Worm (Caenorhabditis elegans) whole organism, L4 larva: ENCODE results near the gene cec-4.

Source experiments
- F49E8.2 ChIP-seq: sonication (generic microtip); optimal IDR thresholded peaks from 2 replicates; lab custom pipeline; 2016; ENCODE audit warnings: missing compliant biosample characterization, mild to moderate bottlenecking, missing genetic modification characterization, borderline replicate concordance
- T20F7.1 ChIP-seq: fragments of 200-800 bp; sonication (Bioruptor generic); optimal IDR thresholded peaks from 2 replicates; lab custom pipeline; 2018; ENCODE audit warnings: mild to moderate bottlenecking, missing genetic modification characterization, missing compliant biosample characterization
- Y48G9A.11 ChIP-seq: fragments of 200-800 bp; sonication (Bioruptor generic); IDR thresholded peaks from 2 replicates; pipeline ENCODE4 v1.3.6; 2022; ENCODE audit warnings: missing genetic modification reagents, missing genetic modification characterization, missing compliant biosample characterization
- ZK546.5 ChIP-seq, 2 experiments: sonication (generic microtip); optimal IDR thresholded peaks; 2 replicates each; lab custom pipeline; 2017; ENCODE audit warnings: missing biosample characterization in 2 of 2, missing genetic modification characterization in 2 of 2
- aly-2 ChIP-seq: sonication (generic microtip); optimal IDR thresholded peaks from 2 replicates; lab custom pipeline; 2018; ENCODE audit warnings: missing biosample characterization, missing genetic modification characterization
- ama-1 ChIP-seq: fragments of 150-350 bp; optimal IDR thresholded peaks from 2 replicates; lab custom pipeline; 2014; ENCODE audit warnings: inconsistent platforms, mixed read lengths
- arid-1 ChIP-seq: fragments of 200-800 bp; sonication (Bioruptor generic); conservative IDR thresholded peaks from 2 replicates; pipeline ENCODE4 v1.3.6; 2022; ENCODE audit warnings: missing genetic modification reagents, missing genetic modification characterization, missing compliant biosample characterization
- ceh-32 ChIP-seq: sonication (generic microtip); optimal IDR thresholded peaks from 2 replicates; lab custom pipeline; 2016; ENCODE audit warnings: mild to moderate bottlenecking, missing genetic modification characterization, missing compliant biosample characterization; ENCODE audit not compliant: poor library complexity
- ceh-44 ChIP-seq: fragments of 200-800 bp; sonication (Bioruptor generic); IDR thresholded peaks from 2 replicates; pipeline ENCODE4 v1.3.6; 2022; ENCODE audit warnings: missing genetic modification reagents, missing genetic modification characterization, missing compliant biosample characterization
- ces-1 ChIP-seq: fragments of 150-350 bp; sonication (generic microtip); optimal IDR thresholded peaks from 4 replicates; lab custom pipeline; 2014; ENCODE audit warnings: missing biosample characterization, missing genetic modification reagents, missing genetic modification characterization
- ctbp-1 ChIP-seq: fragments of 200-800 bp; sonication (Bioruptor generic); IDR thresholded peaks from 2 replicates; pipeline ENCODE4 v1.3.6; 2022; ENCODE audit warnings: missing genetic modification reagents, missing genetic modification characterization, missing compliant biosample characterization
- daf-19 ChIP-seq: fragments of 200-800 bp; sonication (Bioruptor generic); conservative IDR thresholded peaks from 2 replicates; pipeline ENCODE4 v1.3.6; 2022; ENCODE audit warnings: missing genetic modification characterization, missing compliant biosample characterization
- dmd-9 ChIP-seq: fragments of 200-800 bp; sonication (Bioruptor generic); IDR thresholded peaks from 2 replicates; pipeline ENCODE4 v1.3.6; 2022; ENCODE audit warnings: missing genetic modification reagents, missing genetic modification characterization, missing compliant biosample characterization
- dpl-1 ChIP-seq: fragments of 150-350 bp; optimal IDR thresholded peaks from 2 replicates; lab custom pipeline; 2014; ENCODE audit warnings: missing biosample characterization, missing genetic modification reagents, missing genetic modification characterization
- egl-27 ChIP-seq: sonication (generic microtip); optimal IDR thresholded peaks from 3 replicates; lab custom pipeline; 2017; ENCODE audit warnings: missing biosample characterization, missing genetic modification reagents, missing genetic modification characterization
- hmg-1.1 ChIP-seq: fragments of 200-800 bp; sonication (Bioruptor generic); IDR thresholded peaks from 2 replicates; pipeline ENCODE4 v1.3.6; 2022; ENCODE audit warnings: missing genetic modification reagents, missing genetic modification characterization, missing compliant biosample characterization
- lin-13 ChIP-seq: fragments of 150-350 bp; optimal IDR thresholded peaks from 2 replicates; lab custom pipeline; 2014; ENCODE audit warnings: missing biosample characterization, missing genetic modification reagents, missing genetic modification characterization
- lin-15B ChIP-seq: fragments of 150-350 bp; sonication (generic microtip); optimal IDR thresholded peaks from 3 replicates; lab custom pipeline; 2014; ENCODE audit warnings: missing biosample characterization, missing genetic modification characterization
- lin-38 ChIP-seq: fragments of 200-800 bp; sonication (Bioruptor generic); IDR thresholded peaks from 2 replicates; pipeline ENCODE4 v1.3.6; 2022; ENCODE audit warnings: missing genetic modification reagents, missing genetic modification characterization, missing compliant biosample characterization
- lin-39 ChIP-seq: fragments of 150-350 bp; optimal IDR thresholded peaks from 2 replicates; lab custom pipeline; 2014; ENCODE audit warnings: missing biosample characterization, missing genetic modification reagents, missing genetic modification characterization
- madf-5 ChIP-seq, 2 experiments: fragments of 200-800 bp; sonication (Bioruptor generic); IDR thresholded peaks; 2 replicates each; pipeline ENCODE4 v1.3.6; 2022; ENCODE audit warnings: missing compliant biosample characterization in 2 of 2, missing genetic modification characterization in 2 of 2
- mdl-1 ChIP-seq, 2 experiments: fragments of 150-350 bp in 1 of 2; sonication (generic microtip) in 1 of 2; optimal IDR thresholded peaks; 2 replicates each; lab custom pipeline; 2014 to 2017; ENCODE audit warnings: missing biosample characterization in 2 of 2, missing genetic modification characterization in 2 of 2
- mes-2 ChIP-seq: sonication (generic microtip); optimal IDR thresholded peaks from 2 replicates; lab custom pipeline; 2016; ENCODE audit warnings: missing genotype, mild to moderate bottlenecking, missing genetic modification characterization, missing compliant biosample characterization; ENCODE audit not compliant: poor library complexity, severe bottlenecking
- mxl-3 ChIP-seq: fragments of 200-800 bp; sonication (Bioruptor generic); optimal IDR thresholded peaks from 2 replicates; lab custom pipeline; 2018; ENCODE audit warnings: mild to moderate bottlenecking, missing genetic modification characterization, missing compliant biosample characterization
- nhr-111 ChIP-seq: fragments of 200-800 bp; sonication (Bioruptor generic); optimal IDR thresholded peaks from 2 replicates; lab custom pipeline; 2018; ENCODE audit warnings: mild to moderate bottlenecking, missing genetic modification characterization, missing compliant biosample characterization
- nhr-25 ChIP-seq: sonication (generic microtip); optimal IDR thresholded peaks from 2 replicates; lab custom pipeline; 2017; ENCODE audit warnings: missing genetic modification characterization, mild to moderate bottlenecking, missing compliant biosample characterization, antibody characterized with exemption, moderate library complexity, borderline replicate concordance; ENCODE audit not compliant: insufficient read depth
- nhr-28 ChIP-seq: fragments of 150-350 bp; optimal IDR thresholded peaks from 2 replicates; lab custom pipeline; 2014; ENCODE audit warnings: missing biosample characterization, missing genetic modification characterization
- nhr-42 ChIP-seq: fragments of 200-800 bp; sonication (Bioruptor generic); IDR thresholded peaks from 2 replicates; pipeline ENCODE4 v1.3.6; 2022; ENCODE audit warnings: missing genetic modification characterization, missing compliant biosample characterization
- nhr-48 ChIP-seq: sonication (generic microtip); optimal IDR thresholded peaks from 2 replicates; lab custom pipeline; 2016; ENCODE audit warnings: mild to moderate bottlenecking, missing genetic modification characterization, missing compliant biosample characterization
- nhr-6 ChIP-seq: fragments of 150-350 bp; optimal IDR thresholded peaks from 2 replicates; lab custom pipeline; 2014; ENCODE audit warnings: missing biosample characterization, missing genetic modification characterization
- nhr-77 ChIP-seq: fragments of 150-350 bp; optimal IDR thresholded peaks from 2 replicates; lab custom pipeline; 2014; ENCODE audit warnings: missing biosample characterization, missing genetic modification characterization
- pha-4 ChIP-seq, 2 experiments: fragments of 150-350 bp in 1 of 2; fragments of 200-800 bp in 1 of 2; sonication (Bioruptor generic) in 1 of 2; IDR thresholded peaks in 1 of 2; optimal IDR thresholded peaks in 1 of 2; 2 replicates each; pipeline versions ENCODE4 v1.3.6 to Lab custom; 2014 to 2022; ENCODE audit warnings: missing genetic modification characterization in 2 of 2, missing genetic modification reagents in 2 of 2, missing biosample characterization in 1 of 2, missing compliant biosample characterization in 1 of 2
- saeg-2 ChIP-seq: fragments of 200-800 bp; sonication (Bioruptor generic); IDR thresholded peaks from 2 replicates; pipeline ENCODE4 v1.3.6; 2022; ENCODE audit warnings: missing genetic modification reagents, missing genetic modification characterization, missing compliant biosample characterization
- sdz-12 ChIP-seq: fragments of 200-800 bp; sonication (Bioruptor generic); optimal IDR thresholded peaks from 2 replicates; lab custom pipeline; 2018; ENCODE audit warnings: mild to moderate bottlenecking, missing genetic modification characterization, missing compliant biosample characterization
- set-16 ChIP-seq: fragments of 200-800 bp; sonication (Bioruptor generic); IDR thresholded peaks from 2 replicates; pipeline ENCODE4 v1.3.6; 2022; ENCODE audit warnings: missing genetic modification reagents, missing genetic modification characterization, missing compliant biosample characterization
- skn-1 ChIP-seq: fragments of 150-350 bp; optimal IDR thresholded peaks from 2 replicates; lab custom pipeline; 2014; ENCODE audit warnings: missing biosample characterization, missing genetic modification characterization
- snpc-1.2 ChIP-seq: fragments of 200-800 bp; sonication (Bioruptor generic); IDR thresholded peaks from 2 replicates; pipeline ENCODE4 v1.3.6; 2022; ENCODE audit warnings: missing genetic modification reagents, missing genetic modification characterization, missing compliant biosample characterization
- spr-3 ChIP-seq: fragments of 200-800 bp; sonication (Bioruptor generic); optimal IDR thresholded peaks from 2 replicates; lab custom pipeline; 2018; ENCODE audit warnings: mild to moderate bottlenecking, missing genetic modification characterization, missing compliant biosample characterization
- unc-130 ChIP-seq: sonication (generic microtip); optimal IDR thresholded peaks from 2 replicates; lab custom pipeline; 2016; ENCODE audit warnings: missing genetic modification reagents, missing genetic modification characterization, missing compliant biosample characterization
- vab-7 ChIP-seq: fragments of 200-800 bp; sonication (Bioruptor generic); IDR thresholded peaks from 2 replicates; pipeline ENCODE4 v1.3.6; 2022; ENCODE audit warnings: missing genetic modification reagents, missing genetic modification characterization, missing compliant biosample characterization
- zag-1 ChIP-seq: fragments of 150-350 bp; optimal IDR thresholded peaks from 2 replicates; lab custom pipeline; 2014; ENCODE audit warnings: missing biosample characterization, missing genetic modification characterization
- zfp-2 ChIP-seq: sonication (generic microtip); optimal IDR thresholded peaks from 2 replicates; lab custom pipeline; 2016; ENCODE audit warnings: mild to moderate bottlenecking, missing genetic modification characterization, missing compliant biosample characterization

The cec-4 gene

DNA sequence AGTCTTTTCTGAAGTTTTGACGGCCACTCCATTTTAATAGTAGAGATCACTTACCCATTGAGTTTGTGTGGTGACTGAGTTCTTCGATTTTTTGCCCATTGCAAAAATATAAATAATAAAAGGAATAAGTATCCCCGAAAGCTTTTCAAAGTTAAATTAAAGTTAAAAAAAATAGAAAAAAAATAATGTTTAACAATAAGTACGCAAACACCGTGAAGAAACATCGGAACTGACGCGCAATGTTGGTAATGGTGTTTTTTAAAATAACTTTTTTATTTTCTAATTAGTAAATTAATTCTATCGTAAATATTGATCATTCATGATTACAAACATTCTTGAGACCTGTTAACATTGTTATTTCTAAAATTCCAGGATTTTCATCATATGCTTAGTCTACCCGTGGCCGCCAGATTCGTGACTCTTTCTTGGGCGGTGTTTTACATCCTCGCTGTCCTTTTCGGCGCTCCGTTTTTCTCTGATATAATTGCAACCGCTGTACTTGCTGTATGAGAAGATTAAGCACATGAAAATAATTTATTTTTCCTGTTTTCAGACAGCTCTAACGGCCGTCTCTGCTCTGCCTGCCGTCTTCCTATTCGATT, 19.2 kb upstream of the cec-4 start, which contains the start of the genes F49E8.7, F49E8.8 and nprl-2:
Gene F49E8.7 (minus strand): TSS at position 101 of the 602 bp plus-strand sequence.
Gene F49E8.8 (plus strand): TSS at position 373 of the 602 bp plus-strand sequence.
Gene nprl-2 (plus strand): TSS at position 552 of the 602 bp plus-strand sequence.
- TF ChIP-seq F49E8.2 (tag; lab: Kevin White, UChicago) = no peak
- TF ChIP-seq ceh-32 = no peak
- no peak for TF ChIP-seq spr-3
- TF ChIP-seq lin-15B (tag; lab: Kevin White, UChicago) = no peak
- TF ChIP-seq nhr-111 (GFP tag; lab: Kevin White, UChicago) = no peak
- TF ChIP-seq unc-130 (GFP tag; lab: Kevin White, UChicago) = no peak
- TF ChIP-seq set-16 (GFP tag; lab: Robert Waterston, UW) = no peak
- TF ChIP-seq saeg-2 = no peak

DNA sequence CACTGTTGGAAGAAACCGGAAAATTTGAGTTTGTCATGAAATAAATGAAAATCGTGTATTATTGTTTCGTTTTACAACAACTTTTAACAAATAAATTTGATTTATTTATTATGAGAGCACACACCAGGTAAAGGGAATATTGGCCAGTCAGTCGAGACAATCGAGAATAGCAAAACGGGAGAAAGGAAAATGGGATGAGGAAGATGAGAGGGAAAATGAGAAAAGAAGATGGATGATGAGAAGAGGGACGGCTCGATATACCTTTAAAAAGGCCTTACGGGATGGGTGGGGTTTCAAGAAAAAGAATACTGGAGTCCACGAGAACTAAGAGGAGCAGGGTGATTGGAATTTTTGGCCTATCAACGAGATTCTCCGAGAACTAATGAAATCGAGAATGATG, 16.9 kb upstream of the cec-4 start:
- TF ChIP-seq ama-1 (peak; percentile 54), ceh-44 (GFP tag; lab: Robert Waterston, UW) (no peak), snpc-1.2 (GFP tag; lab: Robert Waterston, UW) (0 out of 2 replicates have a peak, but pooled peaks have one; percentile 15)

DNA sequence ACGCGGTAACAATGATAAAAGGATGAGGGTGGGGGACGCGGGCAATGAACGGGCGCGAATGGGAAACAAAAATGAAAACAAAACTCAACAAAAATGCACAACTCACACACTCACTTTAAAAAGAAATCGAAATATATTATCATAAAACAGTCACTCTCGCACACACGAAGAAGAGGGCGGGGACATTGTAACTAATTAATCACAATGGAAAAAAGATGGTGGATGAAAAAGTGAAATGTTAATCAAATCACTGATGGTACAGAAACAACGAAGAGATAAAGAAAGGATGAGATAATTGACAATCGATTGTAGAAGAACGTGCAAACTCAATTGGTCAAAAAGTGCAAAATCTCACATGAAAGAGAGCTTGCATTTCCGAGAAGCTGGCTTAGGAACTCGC, 16.3 kb upstream of the cec-4 start:
- 0 out of 2 replicates have a peak, but pooled peaks have one; percentile 21 for TF ChIP-seq arid-1
- TF ChIP-seq ZK546.5 (tag; optimal IDR thresholded peaks at IDR 0.05; lab: Kevin White, UChicago) = no peak
- peak; percentile 6; the same call in 1 of the 2 replicates for TF ChIP-seq lin-38 (GFP tag; lab: Robert Waterston, UW)

ce11 chrIV:7561614-7562142, 13.8 kb upstream of the cec-4 start, which contains the start of gene ima-3:
TSS of gene ima-3 (minus strand) at chrIV:7561664.
- TF ChIP-seq aly-2 (tag; lab: Kevin White, UChicago) (no peak), nhr-48 (tag; lab: Kevin White, UChicago) (no peak), spr-3 (no peak), Y48G9A.11 (GFP tag; lab: Robert Waterston, UW) (no peak), ces-1 (GFP tag; lab: Kevin White, UChicago) (no peak), ctbp-1 (GFP tag; lab: Robert Waterston, UW) (no peak), lin-13 (GFP tag; lab: Kevin White, UChicago) (peak; percentile 44), hmg-1.1 (GFP tag; lab: Robert Waterston, UW) (no peak), nhr-77 (peak; percentile 80), T20F7.1 (GFP tag; lab: Kevin White, UChicago) (no peak), saeg-2 (no peak), ama-1 (peak; percentile 2), zfp-2 (no peak), vab-7 (GFP tag; lab: Robert Waterston, UW) (no peak), egl-27 (tag; lab: Kevin White, UChicago) (no peak), lin-38 (GFP tag; lab: Robert Waterston, UW) (peak; percentile 73), madf-5 (GFP tag; IDR thresholded peaks at IDR 0.05; lab: Robert Waterston, UW) (no peak), skn-1 (no peak), nhr-42 (GFP tag; lab: Robert Waterston, UW) (no peak), arid-1 (no peak), dpl-1 (GFP tag; lab: Kevin White, UChicago) (peak; percentile 25), sdz-12 (no peak), dmd-9 (no peak), zag-1 (tag; lab: Kevin White, UChicago) (no peak), unc-130 (GFP tag; lab: Kevin White, UChicago) (peak; percentile 18), lin-39 (tag; lab: Kevin White, UChicago) (no peak), nhr-25 (tag; lab: Kevin White, UChicago) (no peak), pha-4 (GFP tag; IDR thresholded peaks at IDR 0.05; lab: Robert Waterston, UW) (no peak), pha-4 (tag; optimal IDR thresholded peaks at IDR 0.05; lab: Kevin White, UChicago) (no peak), nhr-28 (tag; lab: Kevin White, UChicago) (peak; percentile 67), daf-19 (GFP tag; lab: Robert Waterston, UW) (no peak), nhr-6 (tag; lab: Kevin White, UChicago) (peak; percentile 17), mes-2 (peak; percentile 72), mxl-3 (GFP tag; lab: Kevin White, UChicago) (no peak), mdl-1 (tag; optimal IDR thresholded peaks at IDR 0.05; lab: Kevin White, UChicago) (no peak)
